Worm (Caenorhabditis elegans): Measurements from ENCODE around the gene T26E4.18.

ce11 chrV:15824866-15825265, 21.2 kb upstream of the T26E4.18 start, which contains the start of gene srbc-50:
- TF ChIP-seq nhr-90 (tag; optimal IDR thresholded peaks at IDR 0.05): no peak
- no peak for TF ChIP-seq F37B4.10 (GFP tag; IDR thresholded peaks at IDR 0.05)
- no peak for TF ChIP-seq dpl-1 (GFP tag; optimal IDR thresholded peaks at IDR 0.05)
- TF ChIP-seq bed-2 (GFP tag; IDR thresholded peaks at IDR 0.05): no peak
- no peak for TF ChIP-seq ZK185.1 (tag; optimal IDR thresholded peaks at IDR 0.05; ENCODE audit: poor library complexity, severe bottlenecking)
- TF ChIP-seq attf-3 (GFP tag; conservative IDR thresholded peaks at IDR 0.05): no peak
- TF ChIP-seq ama-1 (optimal IDR thresholded peaks at IDR 0.05): no peak
- no peak for TF ChIP-seq ama-1 (GFP tag; optimal IDR thresholded peaks at IDR 0.05)
- TF ChIP-seq egl-18 (GFP tag; IDR thresholded peaks at IDR 0.05): no peak
- no peak for TF ChIP-seq snpc-4 (GFP tag; optimal IDR thresholded peaks at IDR 0.05)
- no peak for TF ChIP-seq snpc-4 (tag; optimal IDR thresholded peaks at IDR 0.05)
- TF ChIP-seq madf-10 (tag; optimal IDR thresholded peaks at IDR 0.05): no peak

Data from whole organism, young adult.